Worm (Caenorhabditis elegans): Measurements from ENCODE around the gene ZK666.15.

DNA sequence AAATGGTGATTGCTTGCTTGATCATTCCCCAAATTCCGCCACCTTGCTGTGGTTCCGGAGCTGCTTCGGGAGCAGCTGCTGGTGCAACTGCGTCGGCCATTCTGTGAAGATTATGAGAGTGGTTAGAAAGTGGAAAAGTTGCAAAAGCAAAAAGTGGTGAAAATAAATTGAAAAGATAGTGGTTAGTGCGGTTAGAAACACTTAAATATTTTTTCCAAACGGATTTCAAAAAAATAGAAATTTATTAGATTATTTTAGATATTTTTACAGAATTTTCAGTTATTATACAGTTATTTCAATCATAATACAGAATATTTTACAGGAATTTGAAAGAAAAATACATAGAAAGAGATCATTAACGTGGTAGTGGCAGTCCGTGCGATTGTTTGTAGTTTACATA, 50.7 kb downstream of the ZK666.15 start, which contains the start of gene R166.2:
- TF ChIP-seq med-1 (GFP tag; optimal IDR thresholded peaks at IDR 0.05; ENCODE audit: insufficient read depth) (no peak), klf-2 (GFP tag; conservative IDR thresholded peaks at IDR 0.05) (no peak), T22C8.4 (GFP tag; IDR thresholded peaks at IDR 0.05) (no peak), ref-1 (GFP tag; conservative IDR thresholded peaks at IDR 0.05) (no peak), flt-1 (GFP tag; IDR thresholded peaks at IDR 0.05) (no peak), cog-1 (tag; optimal IDR thresholded peaks at IDR 0.05) (no peak), ztf-23 (GFP tag; IDR thresholded peaks at IDR 0.05) (no peak)

All from whole organism, midembryonic.